Fruit fly (Drosophila melanogaster): ENCODE measurements around the gene CG15170.
A peak's percentile ranks its signal among the peaks of the same experiment; 100 is the strongest.

The CG15170 gene

dm6 chr2L:18945765-18946552, 44.1 kb downstream of the CG15170 start, which contains the start of gene CG46304 (continued):
- peak; percentile 39 for TF ChIP-seq Hr39 (GFP tag; optimal IDR thresholded peaks at IDR 0.05)
- peak in 1 of 2 experiments; percentile 33 for TF ChIP-seq ss (GFP tag; optimal IDR thresholded peaks at IDR 0.05)
- no peak for TF ChIP-seq CG4318 (GFP tag; optimal IDR thresholded peaks at IDR 0.05)
- TF ChIP-seq cyc (GFP tag; optimal IDR thresholded peaks at IDR 0.05) = peak; percentile 25
- TF ChIP-seq CG8319 (GFP tag; optimal IDR thresholded peaks at IDR 0.05) = no peak
- TF ChIP-seq net (GFP tag; optimal IDR thresholded peaks at IDR 0.05) = no peak
- peak; percentile 62 for TF ChIP-seq CG6808 (GFP tag; optimal IDR thresholded peaks at IDR 0.05)
- peak; percentile 29 for TF ChIP-seq Eip75B (GFP tag; optimal IDR thresholded peaks at IDR 0.05)
- peak; percentile 53 for TF ChIP-seq lz (GFP tag; optimal IDR thresholded peaks at IDR 0.05)
- no peak for TF ChIP-seq dac (GFP tag; optimal IDR thresholded peaks at IDR 0.05)
- TF ChIP-seq Ets21C (GFP tag; optimal IDR thresholded peaks at IDR 0.05) = peak; percentile 12
- TF ChIP-seq CG3032 (tag; optimal IDR thresholded peaks at IDR 0.05) = peak; percentile 55
- peak; percentile 54 for TF ChIP-seq CG31627 (GFP tag; optimal IDR thresholded peaks at IDR 0.05)
- TF ChIP-seq CG8119 (GFP tag; IDR thresholded peaks at IDR 0.05) = no peak
- peak; percentile 59 for TF ChIP-seq topi (GFP tag; optimal IDR thresholded peaks at IDR 0.05)
- peak; percentile 32 for TF ChIP-seq acj6 (GFP tag; optimal IDR thresholded peaks at IDR 0.05)
- TF ChIP-seq Lpt (GFP tag; optimal IDR thresholded peaks at IDR 0.05) = peak; percentile 61
- TF ChIP-seq Met (GFP tag; optimal IDR thresholded peaks at IDR 0.05) = peak; percentile 55
- TF ChIP-seq CG34406 (GFP tag; optimal IDR thresholded peaks at IDR 0.05) = peak; percentile 9
- TF ChIP-seq CG11762 (GFP tag; optimal IDR thresholded peaks at IDR 0.05; ENCODE audit: insufficient read depth) = peak; percentile 6
- TF ChIP-seq fd85E (GFP tag; optimal IDR thresholded peaks at IDR 0.05) = no peak
- peak; percentile 51 for TF ChIP-seq spab (GFP tag; optimal IDR thresholded peaks at IDR 0.05)
- TF ChIP-seq Sox102F (GFP tag; optimal IDR thresholded peaks at IDR 0.05) = peak; percentile 35
- TF ChIP-seq eg (GFP tag; IDR thresholded peaks at IDR 0.05) = 0 out of 3 replicates have a peak, but pooled peaks have one; percentile 13
- TF ChIP-seq Hr38 (GFP tag; optimal IDR thresholded peaks at IDR 0.05) = no peak
- TF ChIP-seq esn (GFP tag; optimal IDR thresholded peaks at IDR 0.05) = peak; percentile 55
- TF ChIP-seq Ets96B (tag; optimal IDR thresholded peaks at IDR 0.05) = peak; percentile 38
- TF ChIP-seq achi (GFP tag; optimal IDR thresholded peaks at IDR 0.05) = peak; percentile 41
- no peak for TF ChIP-seq salr (GFP tag; optimal IDR thresholded peaks at IDR 0.05)
- TF ChIP-seq CG3919 (GFP tag; optimal IDR thresholded peaks at IDR 0.05) = peak; percentile 39

- TF ChIP-seq CG31627 (GFP tag; optimal IDR thresholded peaks at IDR 0.05) (no peak), pdm3 (GFP tag; optimal IDR thresholded peaks at IDR 0.05) (no peak), Smox (GFP tag; optimal IDR thresholded peaks at IDR 0.05) (no peak), vri (GFP tag; optimal IDR thresholded peaks at IDR 0.05) (no peak), Lpt (GFP tag; optimal IDR thresholded peaks at IDR 0.05) (no peak), CG3032 (tag; optimal IDR thresholded peaks at IDR 0.05) (no peak), Hr4 (GFP tag; optimal IDR thresholded peaks at IDR 0.05) (no peak), CG8319 (GFP tag; optimal IDR thresholded peaks at IDR 0.05) (no peak), CG15336 (GFP tag; IDR thresholded peaks at IDR 0.05) (no peak), CG7368 (GFP tag; optimal IDR thresholded peaks at IDR 0.05) (no peak), esn (GFP tag; optimal IDR thresholded peaks at IDR 0.05) (no peak), CG11902 (GFP tag; optimal IDR thresholded peaks at IDR 0.05) (no peak), CG11294 (GFP tag; IDR thresholded peaks at IDR 0.05) (no peak), svp (GFP tag) (peak; percentile 90), Hr39 (GFP tag; optimal IDR thresholded peaks at IDR 0.05) (no peak), Hr38 (GFP tag; optimal IDR thresholded peaks at IDR 0.05) (no peak), lz (GFP tag; optimal IDR thresholded peaks at IDR 0.05) (no peak), OdsH (GFP tag; optimal IDR thresholded peaks at IDR 0.05) (no peak), eg (GFP tag; IDR thresholded peaks at IDR 0.05) (no peak), CG10669 (GFP tag; optimal IDR thresholded peaks at IDR 0.05) (no peak), Gug (GFP tag; IDR thresholded peaks at IDR 0.05) (no peak), fd59A (GFP tag; optimal IDR thresholded peaks at IDR 0.05) (no peak), net (GFP tag; optimal IDR thresholded peaks at IDR 0.05) (no peak), fd85E (GFP tag; optimal IDR thresholded peaks at IDR 0.05) (no peak), CG1621 (tag; optimal IDR thresholded peaks at IDR 0.05) (peak; percentile 99), CG6792 (GFP tag; optimal IDR thresholded peaks at IDR 0.05) (no peak), acj6 (GFP tag; optimal IDR thresholded peaks at IDR 0.05) (no peak), CG32006 (GFP tag; optimal IDR thresholded peaks at IDR 0.05) (no peak), salr (GFP tag; optimal IDR thresholded peaks at IDR 0.05) (no peak), cyc (GFP tag; optimal IDR thresholded peaks at IDR 0.05) (no peak)
Observed at dm6 chr2L:18944175-18945012, 45.6 kb downstream of the CG15170 start.

Measured in whole organism, prepupa.